Worm (Caenorhabditis elegans) whole organism, L1 larva: ENCODE results near the gene srt-5.

Source experiments
- fkh-4 ChIP-seq: sonication (generic microtip); optimal IDR thresholded peaks from 2 replicates; lab custom pipeline; 2016; ENCODE audit warnings: missing compliant biosample characterization, missing genetic modification characterization, borderline replicate concordance
- nhr-237 ChIP-seq: fragments of 150-350 bp; optimal IDR thresholded peaks from 2 replicates; lab custom pipeline; 2014; ENCODE audit warnings: missing biosample characterization, missing genetic modification characterization
- nhr-77 ChIP-seq: fragments of 150-350 bp; optimal IDR thresholded peaks from 2 replicates; lab custom pipeline; 2014; ENCODE audit warnings: missing biosample characterization, missing genetic modification characterization
- nhr-85 ChIP-seq: sonication (generic microtip); peaks from one replicate; lab custom pipeline; 2016; ENCODE audit warnings: missing genetic modification characterization, inconsistent platforms, missing compliant biosample characterization
- pqm-1 ChIP-seq: sonication (generic microtip); optimal IDR thresholded peaks from 3 replicates; lab custom pipeline; 2017; ENCODE audit warnings: missing biosample characterization, missing genetic modification characterization
- skn-1 ChIP-seq: fragments of 150-350 bp; optimal IDR thresholded peaks from 2 replicates; lab custom pipeline; 2014; ENCODE audit warnings: missing biosample characterization, missing genetic modification characterization
- unc-86 ChIP-seq: sonication (generic microtip); optimal IDR thresholded peaks from 2 replicates; lab custom pipeline; 2016; ENCODE audit warnings: missing genetic modification characterization, missing compliant biosample characterization

DNA sequence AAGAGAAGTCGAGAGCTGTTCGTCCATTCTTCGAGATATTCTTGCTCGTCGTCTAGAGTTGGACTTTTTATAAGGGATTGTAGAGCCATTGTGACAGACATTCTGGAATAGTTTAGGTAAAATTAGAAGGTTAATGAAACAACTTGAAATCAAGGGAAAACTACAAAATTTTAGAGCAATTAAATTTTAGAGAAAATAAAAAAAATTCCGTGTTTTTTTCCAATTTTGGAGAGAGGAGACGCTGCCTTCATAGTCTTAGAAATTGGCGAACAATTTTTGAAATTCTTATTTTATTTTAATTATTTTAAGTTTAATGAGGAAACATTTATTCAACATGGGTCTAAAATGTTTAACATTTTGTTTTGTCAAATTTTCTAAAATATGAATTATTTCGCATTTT lies 9.1 kb downstream of the srt-5 start, which contains the start of gene C50H11.13:
- TF ChIP-seq pqm-1 (no peak), nhr-85 (no peak), fkh-4 (tag; lab: Kevin White, UChicago) (no peak), unc-86 (tag; lab: Kevin White, UChicago) (no peak), nhr-237 (tag; lab: Kevin White, UChicago) (no peak), nhr-77 (tag; lab: Kevin White, UChicago) (no peak), skn-1 (tag; lab: Kevin White, UChicago) (no peak)
